Worm (Caenorhabditis elegans): Measurements from ENCODE around the gene fipr-3.

- TF ChIP-seq nhr-11 (tag; optimal IDR thresholded peaks at IDR 0.05) = no peak
- no peak for TF ChIP-seq nhr-12 (tag; optimal IDR thresholded peaks at IDR 0.05)
- no peak for TF ChIP-seq mdl-1 (tag; optimal IDR thresholded peaks at IDR 0.05)
- TF ChIP-seq ZK546.5 (tag; optimal IDR thresholded peaks at IDR 0.05) = no peak
- no peak for TF ChIP-seq egl-27 (tag; optimal IDR thresholded peaks at IDR 0.05)
- no peak for TF ChIP-seq unc-62 (GFP tag; optimal IDR thresholded peaks at IDR 0.05)
- TF ChIP-seq ztf-4 (tag; optimal IDR thresholded peaks at IDR 0.05) = no peak
- no peak for TF ChIP-seq nhr-237 (tag; optimal IDR thresholded peaks at IDR 0.05)
- no peak for TF ChIP-seq elt-3 (tag; optimal IDR thresholded peaks at IDR 0.05)
- no peak for TF ChIP-seq ztf-11 (tag; optimal IDR thresholded peaks at IDR 0.05)
- no peak for TF ChIP-seq ama-1 (optimal IDR thresholded peaks at IDR 0.05)
- no peak for TF ChIP-seq unc-55 (GFP tag; optimal IDR thresholded peaks at IDR 0.05)
- no peak for TF ChIP-seq snpc-4 (tag; optimal IDR thresholded peaks at IDR 0.05)
- TF ChIP-seq sma-9 (GFP tag; optimal IDR thresholded peaks at IDR 0.05) = no peak
- no peak for TF ChIP-seq sma-9 (tag; optimal IDR thresholded peaks at IDR 0.05)
Measured at ce11 chrX:14464513-14464912, 41.3 kb downstream of the fipr-3 start, which contains the start of gene M163.7.
